Fruit fly (Drosophila melanogaster) whole organism, embryonic: ENCODE measurements around the gene CG2691.

Source experiments
- Ada2b ChIP-seq: fragments of 200-800 bp; sonication (Bioruptor generic); IDR thresholded peaks from 2 replicates; pipeline ENCODE4 v1.3.6; 2022; ENCODE audit warnings: missing biosample characterization, missing genetic modification characterization
- Atf3 ChIP-seq: fragments of 200-800 bp; sonication (Bioruptor generic); optimal IDR thresholded peaks from 3 replicates; lab custom pipeline; 2016; ENCODE audit warnings: missing biosample characterization, missing genetic modification characterization
- CG11085 ChIP-seq: fragments of 200-800 bp; sonication (Bioruptor generic); IDR thresholded peaks from 2 replicates; pipeline ENCODE4 v1.3.6; 2022; ENCODE audit warnings: missing biosample characterization, missing genetic modification characterization
- CG11560 ChIP-seq: fragments of 200-800 bp; sonication (Bioruptor generic); IDR thresholded peaks from 3 replicates; pipeline ENCODE4 v1.3.6; 2022; ENCODE audit warnings: missing biosample characterization, missing genetic modification characterization
- CG12104 ChIP-seq: fragments of 200-800 bp; sonication (Bioruptor generic); optimal IDR thresholded peaks from 3 replicates; lab custom pipeline; 2016; ENCODE audit warnings: missing biosample characterization, missing genetic modification characterization
- CG14050 ChIP-seq: fragments of 200-800 bp; sonication (Bioruptor generic); IDR thresholded peaks from 3 replicates; pipeline ENCODE4 v1.3.6; 2022; ENCODE audit warnings: missing biosample characterization, missing genetic modification characterization
- CG15073 ChIP-seq: fragments of 200-800 bp; sonication (Bioruptor generic); optimal IDR thresholded peaks from 2 replicates; lab custom pipeline; 2016; ENCODE audit warnings: missing biosample characterization, missing genetic modification characterization
- CG15479 ChIP-seq: fragments of 200-800 bp; sonication (Bioruptor generic); optimal IDR thresholded peaks from 3 replicates; lab custom pipeline; 2019; ENCODE audit warnings: missing biosample characterization, mild to moderate bottlenecking, missing genetic modification characterization, moderate library complexity
- CG1603 ChIP-seq: fragments of 200-800 bp; sonication (Bioruptor generic); optimal IDR thresholded peaks from 2 replicates; lab custom pipeline; 2019; ENCODE audit warnings: missing biosample characterization, mild to moderate bottlenecking, missing genetic modification characterization, moderate library complexity
- CG17359 ChIP-seq: fragments of 200-800 bp; sonication (Bioruptor generic); optimal IDR thresholded peaks from 3 replicates; lab custom pipeline; 2018; ENCODE audit warnings: missing biosample characterization, mild to moderate bottlenecking, missing genetic modification characterization, moderate library complexity
- CG17361 ChIP-seq: fragments of 200-800 bp; sonication (Bioruptor generic); IDR thresholded peaks from 3 replicates; pipeline ENCODE4 v1.3.6; 2022; ENCODE audit warnings: missing biosample characterization, missing genetic modification characterization
- CG18476 ChIP-seq: fragments of 200-800 bp; sonication (Bioruptor generic); optimal IDR thresholded peaks from 2 replicates; lab custom pipeline; 2016; ENCODE audit warnings: missing biosample characterization, mild to moderate bottlenecking, missing genetic modification characterization
- CG2199 ChIP-seq: fragments of 200-800 bp; sonication (Bioruptor generic); IDR thresholded peaks from 3 replicates; pipeline ENCODE4 v1.3.6; 2022; ENCODE audit warnings: missing biosample characterization, missing genetic modification characterization
- CG30431 ChIP-seq: fragments of 200-800 bp; sonication (Bioruptor generic); optimal IDR thresholded peaks from 2 replicates; lab custom pipeline; 2017; ENCODE audit warnings: missing biosample characterization, missing genetic modification characterization
- CG3065 ChIP-seq: fragments of 200-800 bp; sonication (Bioruptor generic); optimal IDR thresholded peaks from 2 replicates; lab custom pipeline; 2016; ENCODE audit warnings: missing biosample characterization, missing genetic modification characterization
- CG31441 ChIP-seq: fragments of 200-800 bp; sonication (Bioruptor generic); IDR thresholded peaks from 2 replicates; pipeline ENCODE4 v1.3.6; 2022; ENCODE audit warnings: missing biosample characterization, missing genetic modification characterization
- CG32767 ChIP-seq: fragments of 200-800 bp; sonication (Bioruptor generic); IDR thresholded peaks from 2 replicates; pipeline ENCODE4 v1.3.6; 2022; ENCODE audit warnings: missing biosample characterization, missing genetic modification characterization
- CG3407 ChIP-seq: fragments of 200-800 bp; sonication (Bioruptor generic); optimal IDR thresholded peaks from 2 replicates; lab custom pipeline; 2018; ENCODE audit warnings: missing biosample characterization, mild to moderate bottlenecking, missing genetic modification characterization
- CG4282 ChIP-seq: fragments of 200-800 bp; sonication (Bioruptor generic); optimal IDR thresholded peaks from 2 replicates; lab custom pipeline; 2016; ENCODE audit warnings: missing biosample characterization, missing genetic modification characterization
- CG7556 ChIP-seq: fragments of 200-800 bp; sonication (Bioruptor generic); optimal IDR thresholded peaks from 2 replicates; lab custom pipeline; 2017; ENCODE audit warnings: missing biosample characterization, mild to moderate bottlenecking, missing genetic modification characterization
- CG7963 ChIP-seq: fragments of 200-800 bp; sonication (Bioruptor generic); IDR thresholded peaks from 3 replicates; pipeline ENCODE4 v1.3.6; 2022; ENCODE audit warnings: missing biosample characterization, missing genetic modification characterization; ENCODE audit not compliant: partially characterized antibody
- CG9215 ChIP-seq: fragments of 200-800 bp; sonication (Bioruptor generic); IDR thresholded peaks from 2 replicates; pipeline ENCODE4 v1.3.6; 2022; ENCODE audit warnings: missing biosample characterization, missing genetic modification characterization
- CG9817 ChIP-seq: fragments of 200-800 bp; sonication (Bioruptor generic); optimal IDR thresholded peaks from 2 replicates; lab custom pipeline; 2018; ENCODE audit warnings: missing biosample characterization, mild to moderate bottlenecking, missing genetic modification characterization, moderate library complexity
- Dad ChIP-seq: fragments of 200-800 bp; sonication (Bioruptor generic); optimal IDR thresholded peaks from 3 replicates; lab custom pipeline; 2016; ENCODE audit warnings: missing biosample characterization, missing genetic modification characterization
- Doc3 ChIP-seq: fragments of 200-800 bp; sonication (Bioruptor generic); IDR thresholded peaks from 3 replicates; pipeline ENCODE4 v1.3.6; 2022; ENCODE audit warnings: missing biosample characterization, missing genetic modification characterization; ENCODE audit not compliant: partially characterized antibody
- ERR ChIP-seq: fragments of 200-800 bp; sonication (Bioruptor generic); optimal IDR thresholded peaks from 2 replicates; lab custom pipeline; 2016; ENCODE audit warnings: missing biosample characterization, missing genetic modification characterization
- HLH4C ChIP-seq: fragments of 200-800 bp; sonication (Bioruptor generic); IDR thresholded peaks from 3 replicates; pipeline ENCODE4 v1.3.6; 2022; ENCODE audit warnings: missing biosample characterization, missing genetic modification characterization; ENCODE audit not compliant: partially characterized antibody
- HmgD ChIP-seq: fragments of 200-800 bp; sonication (Bioruptor generic); optimal IDR thresholded peaks from 3 replicates; lab custom pipeline; 2016; ENCODE audit warnings: missing biosample characterization, missing genetic modification characterization
- Hsf ChIP-seq: fragments of 200-800 bp; sonication (Bioruptor generic); optimal IDR thresholded peaks from 3 replicates; lab custom pipeline; 2016; ENCODE audit warnings: missing biosample characterization, missing genetic modification characterization
- Lpt ChIP-seq: fragments of >200 bp; optimal IDR thresholded peaks from 2 replicates; lab custom pipeline; 2018; ENCODE audit warnings: missing biosample characterization, missing genetic modification characterization
- Meics ChIP-seq: fragments of 200-800 bp; sonication (Bioruptor generic); optimal IDR thresholded peaks from 2 replicates; lab custom pipeline; 2017; ENCODE audit warnings: missing biosample characterization, mild to moderate bottlenecking, missing genetic modification characterization
- Mes4 ChIP-seq: fragments of 200-800 bp; sonication (Bioruptor generic); optimal IDR thresholded peaks from 2 replicates; lab custom pipeline; 2016; ENCODE audit warnings: missing biosample characterization, missing genetic modification characterization
- NC2α ChIP-seq: fragments of 200-800 bp; sonication (Bioruptor generic); optimal IDR thresholded peaks from 2 replicates; lab custom pipeline; 2016; ENCODE audit warnings: missing biosample characterization, missing genetic modification characterization
- Nf-YA ChIP-seq: fragments of 200-800 bp; sonication (Bioruptor generic); IDR thresholded peaks from 2 replicates; pipeline ENCODE4 v1.3.6; 2022; ENCODE audit warnings: missing biosample characterization, missing genetic modification characterization
- Oaz ChIP-seq: fragments of 200-800 bp; sonication (Bioruptor generic); IDR thresholded peaks from 2 replicates; pipeline ENCODE4 v1.3.6; 2022; ENCODE audit warnings: missing biosample characterization, missing genetic modification characterization
- Poxn ChIP-seq: fragments of 200-800 bp; sonication (Bioruptor generic); IDR thresholded peaks from 2 replicates; pipeline ENCODE4 v1.3.6; 2022; ENCODE audit warnings: missing biosample characterization, missing genetic modification characterization
- Ravus ChIP-seq: fragments of 200-800 bp; sonication (Bioruptor generic); IDR thresholded peaks from 2 replicates; pipeline ENCODE4 v1.3.6; 2022; ENCODE audit warnings: missing biosample characterization, missing genetic modification characterization
- ab ChIP-seq: fragments of 200-800 bp; sonication (Bioruptor generic); optimal IDR thresholded peaks from 2 replicates; lab custom pipeline; 2016; ENCODE audit warnings: missing biosample characterization, missing genetic modification characterization
- chn ChIP-seq: fragments of 200-800 bp; sonication (Bioruptor generic); optimal IDR thresholded peaks from 2 replicates; lab custom pipeline; 2016; ENCODE audit warnings: missing biosample characterization, missing genetic modification characterization
- gt ChIP-seq: fragments of 200-800 bp; sonication (Bioruptor generic); IDR thresholded peaks from 2 replicates; pipeline ENCODE4 v1.3.6; 2022; ENCODE audit warnings: missing biosample characterization, missing genetic modification characterization
- hkb ChIP-seq, 2 experiments: fragments of 200-800 bp in 1 of 2; fragments of >200 bp in 1 of 2; sonication (Bioruptor generic) in 1 of 2; IDR thresholded peaks in 1 of 2; optimal IDR thresholded peaks in 1 of 2; 2 replicates each; pipeline versions ENCODE4 v1.3.6 to Lab custom; 2017 to 2022; ENCODE audit warnings: missing biosample characterization in 1 of 2, missing genetic modification characterization in 1 of 2
- ind ChIP-seq: fragments of 200-800 bp; sonication (Bioruptor generic); optimal IDR thresholded peaks from 3 replicates; lab custom pipeline; 2016; ENCODE audit warnings: missing biosample characterization, missing genetic modification characterization
- kay ChIP-seq: fragments of 200-800 bp; sonication (Bioruptor generic); optimal IDR thresholded peaks from 2 replicates; lab custom pipeline; 2016; ENCODE audit warnings: missing biosample characterization, missing genetic modification characterization
- kni ChIP-seq: fragments of 200-800 bp; sonication (Bioruptor generic); optimal IDR thresholded peaks from 3 replicates; lab custom pipeline; 2017; ENCODE audit warnings: mild to moderate bottlenecking, missing biosample characterization, missing genetic modification reagents, missing genetic modification characterization
- peb ChIP-seq: fragments of 200-800 bp; sonication (Bioruptor generic); IDR thresholded peaks from 2 replicates; pipeline ENCODE4 v1.3.6; 2022; ENCODE audit warnings: missing biosample characterization, missing genetic modification characterization
- pho ChIP-seq: fragments of 200-800 bp; sonication (Bioruptor generic); optimal IDR thresholded peaks from 2 replicates; lab custom pipeline; 2016; ENCODE audit warnings: missing biosample characterization, missing genetic modification characterization
- pros ChIP-seq: fragments of 200-800 bp; sonication (Bioruptor generic); optimal IDR thresholded peaks from 3 replicates; lab custom pipeline; 2019; ENCODE audit warnings: missing biosample characterization, mild to moderate bottlenecking, missing genetic modification characterization, moderate library complexity
- pum ChIP-seq: fragments of 200-800 bp; sonication (Bioruptor generic); optimal IDR thresholded peaks from 2 replicates; lab custom pipeline; 2016; ENCODE audit warnings: missing biosample characterization, missing genetic modification characterization
- repo ChIP-seq: fragments of 200-800 bp; sonication (Bioruptor generic); optimal IDR thresholded peaks from 2 replicates; lab custom pipeline; 2016; ENCODE audit warnings: missing biosample characterization, missing genetic modification characterization
- run ChIP-seq: fragments of 200-800 bp; sonication (Bioruptor generic); optimal IDR thresholded peaks from 3 replicates; lab custom pipeline; 2018; ENCODE audit warnings: missing biosample characterization, mild to moderate bottlenecking, missing genetic modification characterization
- tna ChIP-seq: fragments of 200-800 bp; sonication (Bioruptor generic); IDR thresholded peaks from 2 replicates; pipeline ENCODE4 v1.3.6; 2022; ENCODE audit warnings: missing biosample characterization, missing genetic modification characterization; ENCODE audit not compliant: partially characterized antibody
- zen ChIP-seq: fragments of 200-800 bp; sonication (Bioruptor generic); optimal IDR thresholded peaks from 3 replicates; lab custom pipeline; 2018; ENCODE audit warnings: missing biosample characterization, mild to moderate bottlenecking, missing genetic modification characterization, moderate library complexity

Gene CG2691

DNA sequence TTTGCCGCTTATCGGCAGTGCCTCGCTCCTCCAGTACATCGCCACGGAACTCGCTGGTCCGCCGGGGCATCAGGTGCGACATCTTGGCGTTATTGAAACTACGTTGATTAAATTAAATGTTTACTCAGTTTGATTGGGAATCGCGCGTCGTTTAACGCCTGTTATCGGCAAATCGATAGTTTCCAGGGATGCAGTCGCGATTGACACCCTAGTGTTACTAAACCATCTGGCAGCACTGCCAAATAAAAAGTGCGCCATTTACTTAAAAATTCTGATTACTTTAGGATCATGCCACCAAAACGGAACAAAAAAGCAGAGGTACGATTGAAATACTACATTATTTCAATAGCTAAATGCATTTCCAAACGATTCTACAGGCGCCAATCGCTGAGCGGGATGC, 12.3 kb downstream of the CG2691 start, which contains the start of the genes Ndc80 and BthD (continued):
- TF ChIP-seq CG14050 (GFP tag; lab: Robert Waterston, UW) = no peak
- TF ChIP-seq CG17361 (GFP tag; lab: Robert Waterston, UW) = no peak
- no peak for TF ChIP-seq pho (GFP tag; lab: Kevin White, UChicago)
- no peak for TF ChIP-seq Mes4
- no peak for TF ChIP-seq kni
- TF ChIP-seq CG15479 (GFP tag; lab: Kevin White, UChicago) = no peak
- no peak for TF ChIP-seq Oaz (GFP tag; lab: Robert Waterston, UW)
- TF ChIP-seq CG18476 (GFP tag; lab: Kevin White, UChicago) = no peak
- no peak for TF ChIP-seq Meics (GFP tag; lab: Kevin White, UChicago)
- TF ChIP-seq zen (tag; lab: Kevin White, UChicago) = no peak
- TF ChIP-seq Lpt (GFP tag; lab: Kevin White, UChicago) = no peak
- TF ChIP-seq CG2199 (GFP tag; lab: Robert Waterston, UW) = no peak
- no peak for TF ChIP-seq CG11560 (tag; lab: Robert Waterston, UW)
- TF ChIP-seq CG3065 (GFP tag; lab: Kevin White, UChicago) = no peak
- no peak for TF ChIP-seq Ravus (GFP tag; lab: Robert Waterston, UW)
- TF ChIP-seq CG17359 (tag; lab: Kevin White, UChicago) = no peak
- no peak for TF ChIP-seq CG9817
- no peak for TF ChIP-seq NC2α
- no peak for TF ChIP-seq CG32767 (GFP tag; lab: Robert Waterston, UW)
- TF ChIP-seq CG4282 (GFP tag; lab: Kevin White, UChicago) = no peak
- no peak for TF ChIP-seq CG9215
- no peak for TF ChIP-seq CG12104 (GFP tag; lab: Kevin White, UChicago)
- TF ChIP-seq CG11085 (GFP tag; lab: Robert Waterston, UW) = no peak
- TF ChIP-seq repo (GFP tag; lab: Kevin White, UChicago) = no peak
- 0 out of 3 replicates have a peak, but pooled peaks have one; percentile 20 for TF ChIP-seq Doc3 (GFP tag; lab: Robert Waterston, UW)
- no peak for TF ChIP-seq Hsf (GFP tag; lab: Kevin White, UChicago)
- TF ChIP-seq CG3407 (GFP tag; lab: Kevin White, UChicago) = no peak
- no peak for TF ChIP-seq Ada2b (GFP tag; lab: Robert Waterston, UW)
- no peak for TF ChIP-seq Poxn (GFP tag; lab: Robert Waterston, UW)
- TF ChIP-seq Dad (GFP tag; lab: Kevin White, UChicago) = no peak
- no peak for TF ChIP-seq ERR
- TF ChIP-seq run (tag; lab: Kevin White, UChicago) = no peak
- TF ChIP-seq CG30431 = no peak
- peak; percentile 58; the same call in 1 of the 2 replicates for TF ChIP-seq tna (GFP tag; lab: Robert Waterston, UW)
- TF ChIP-seq CG7963 = 0 out of 3 replicates have a peak, but pooled peaks have one; percentile 19
- no peak for TF ChIP-seq pum (GFP tag; lab: Kevin White, UChicago)
- no peak for TF ChIP-seq kay
- no peak for TF ChIP-seq CG31441 (GFP tag; lab: Robert Waterston, UW)
- TF ChIP-seq pros (GFP tag; lab: Kevin White, UChicago) = no peak
- peak; percentile 10 for TF ChIP-seq HmgD (GFP tag; lab: Kevin White, UChicago)
- TF ChIP-seq peb (GFP tag; lab: Robert Waterston, UW) = no peak
- no peak for TF ChIP-seq ab (GFP tag; lab: Kevin White, UChicago)
- no peak for TF ChIP-seq hkb (optimal IDR thresholded peaks at IDR 0.05; lab: Kevin White, UChicago)
- no peak for TF ChIP-seq hkb (GFP tag; IDR thresholded peaks at IDR 0.05; lab: Robert Waterston, UW)
- TF ChIP-seq CG1603 (tag; lab: Kevin White, UChicago) = peak; percentile 67
- no peak for TF ChIP-seq ind (GFP tag; lab: Kevin White, UChicago)
- TF ChIP-seq CG7556 (GFP tag; lab: Kevin White, UChicago) = no peak
- no peak for TF ChIP-seq Nf-YA (GFP tag; lab: Robert Waterston, UW)
- no peak for TF ChIP-seq chn
- TF ChIP-seq HLH4C (GFP tag; lab: Robert Waterston, UW) = peak; percentile 55; the same call in 2 of the 3 replicates
- no peak for TF ChIP-seq gt
- no peak for TF ChIP-seq Atf3 (GFP tag; lab: Kevin White, UChicago)
- no peak for TF ChIP-seq CG15073
